Worm (Caenorhabditis elegans) whole organism, L1 larva: ENCODE data around the gene C26B9.2.
A peak's percentile ranks its signal among the peaks of the same experiment; 100 is the strongest.

Experiments used
- C34B4.2 ChIP-seq: sonication (generic microtip); optimal IDR thresholded peaks from 2 replicates; lab custom pipeline; 2017; ENCODE audit warnings: mild to moderate bottlenecking, missing genetic modification characterization, missing compliant biosample characterization
- ceh-8 ChIP-seq: fragments of 200-800 bp; sonication (Bioruptor generic); optimal IDR thresholded peaks from 2 replicates; lab custom pipeline; 2018; ENCODE audit warnings: mild to moderate bottlenecking, missing genetic modification characterization, moderate library complexity, missing compliant biosample characterization
- egl-27 ChIP-seq, 2 experiments: fragments of 150-350 bp in 1 of 2; sonication (generic microtip); optimal IDR thresholded peaks; 3 replicates each; lab custom pipeline; 2017 to 2018; ENCODE audit warnings: missing biosample characterization in 2 of 2, missing genetic modification characterization in 2 of 2, missing genetic modification reagents in 2 of 2
- fkh-8 ChIP-seq: sonication (generic microtip); optimal IDR thresholded peaks from 2 replicates; lab custom pipeline; 2016; ENCODE audit warnings: mild to moderate bottlenecking, missing genetic modification characterization, missing compliant biosample characterization
- lin-14 ChIP-seq: fragments of 200-800 bp; sonication (Bioruptor generic); optimal IDR thresholded peaks from 2 replicates; lab custom pipeline; 2018; ENCODE audit warnings: mild to moderate bottlenecking, missing genetic modification characterization, moderate library complexity, missing compliant biosample characterization
- lir-3 ChIP-seq: sonication (generic microtip); optimal IDR thresholded peaks from 2 replicates; lab custom pipeline; 2016; ENCODE audit warnings: mild to moderate bottlenecking, missing genetic modification characterization, moderate library complexity, missing compliant biosample characterization; ENCODE audit not compliant: poor library complexity
- mep-1 ChIP-seq: fragments of 150-350 bp; optimal IDR thresholded peaks from 2 replicates; lab custom pipeline; 2014; ENCODE audit warnings: missing biosample characterization, missing genetic modification characterization
- nhr-11 ChIP-seq: fragments of 150-350 bp; optimal IDR thresholded peaks from 2 replicates; lab custom pipeline; 2014; ENCODE audit warnings: missing biosample characterization, missing genetic modification characterization
- nhr-77 ChIP-seq: fragments of 150-350 bp; optimal IDR thresholded peaks from 2 replicates; lab custom pipeline; 2014; ENCODE audit warnings: missing biosample characterization, missing genetic modification characterization
- unc-130 ChIP-seq: fragments of 150-350 bp; optimal IDR thresholded peaks from 2 replicates; lab custom pipeline; 2017; ENCODE audit warnings: missing biosample characterization, missing genetic modification characterization, inconsistent platforms
- vab-15 ChIP-seq: sonication (generic microtip); optimal IDR thresholded peaks from 2 replicates; lab custom pipeline; 2017; ENCODE audit warnings: missing genotype, mild to moderate bottlenecking, missing genetic modification characterization, missing compliant biosample characterization

The C26B9.2 gene

DNA sequence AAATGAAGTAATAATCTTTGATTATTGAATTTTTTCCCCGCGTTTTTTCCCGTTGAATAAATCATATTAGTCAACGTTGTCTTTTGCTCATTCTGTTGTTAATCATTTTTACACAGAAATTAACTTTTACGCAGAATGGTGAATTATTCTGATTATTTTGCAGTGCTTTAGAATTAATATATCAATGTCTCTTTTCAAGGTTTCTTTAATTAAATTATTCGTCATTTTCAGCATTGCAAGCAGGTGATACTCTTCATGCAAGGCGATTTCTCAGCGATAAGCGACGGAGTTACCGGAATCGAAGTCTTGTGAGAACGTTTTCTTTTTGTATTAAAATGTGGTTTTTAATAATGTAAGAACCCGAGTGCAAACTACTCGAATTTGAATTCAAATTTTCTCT is 47.6 kb downstream of the C26B9.2 start (continued):
- TF ChIP-seq unc-130 (tag; lab: Kevin White, UChicago) (no peak), lin-14 (GFP tag; lab: Kevin White, UChicago) (peak; percentile 53), lir-3 (tag; lab: Kevin White, UChicago) (no peak), C34B4.2 (tag; lab: Kevin White, UChicago) (no peak), egl-27 (tag; optimal IDR thresholded peaks at IDR 0.05; lab: Kevin White, UChicago) (no peak), mep-1 (tag; lab: Kevin White, UChicago) (peak; percentile 1), vab-15 (tag; lab: Kevin White, UChicago) (no peak), ceh-8 (GFP tag; lab: Kevin White, UChicago) (peak; percentile 49), fkh-8 (peak; percentile 88), nhr-11 (tag; lab: Kevin White, UChicago) (peak; percentile 30), nhr-77 (no peak)
